Worm (Caenorhabditis elegans): ENCODE data around the gene T14G8.2.

T14G8.2 gene

ce11 chrX:12843530-12843929, 14.3 kb upstream of the T14G8.2 start (continued):
- TF ChIP-seq ttx-3 (tag; optimal IDR thresholded peaks at IDR 0.05) (no peak), rnt-1 (tag; optimal IDR thresholded peaks at IDR 0.05) (no peak), ceh-2 (tag; optimal IDR thresholded peaks at IDR 0.05) (no peak), unc-86 (tag; optimal IDR thresholded peaks at IDR 0.05) (peak; percentile 13), unc-55 (GFP tag; optimal IDR thresholded peaks at IDR 0.05) (no peak), nfya-1 (tag; optimal IDR thresholded peaks at IDR 0.05) (no peak), odd-2 (tag; optimal IDR thresholded peaks at IDR 0.05) (no peak), elt-2 (tag; optimal IDR thresholded peaks at IDR 0.05) (peak; percentile 59), T23F11.4 (GFP tag; optimal IDR thresholded peaks at IDR 0.05) (no peak), sox-2 (GFP tag; IDR thresholded peaks at IDR 0.05) (no peak), K09A11.1 (tag; optimal IDR thresholded peaks at IDR 0.05; ENCODE audit: insufficient read depth) (no peak), hlh-30 (tag; optimal IDR thresholded peaks at IDR 0.05; ENCODE audit: insufficient read depth) (peak; percentile 5), sox-4 (tag; optimal IDR thresholded peaks at IDR 0.05) (peak; percentile 9), pha-2 (tag; optimal IDR thresholded peaks at IDR 0.05) (no peak)

DNA sequence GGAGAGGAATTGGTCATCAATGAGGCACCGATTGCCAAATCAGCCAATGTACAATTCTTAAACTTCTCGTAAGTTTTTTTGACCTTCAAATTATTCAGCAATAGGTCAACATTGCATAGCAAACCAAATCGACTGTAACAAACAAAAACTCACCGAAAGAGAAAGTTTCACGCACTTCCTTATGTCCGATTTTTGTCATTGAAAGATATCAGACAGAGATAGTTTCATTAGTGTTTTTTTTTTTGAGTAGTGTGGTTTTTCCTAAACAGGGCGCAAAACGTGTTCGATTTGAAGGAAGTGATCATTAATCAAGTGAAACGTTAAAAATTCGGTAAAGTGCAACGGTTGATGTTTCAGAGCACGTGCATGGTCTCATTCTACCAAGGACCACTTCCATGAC, 13.6 kb upstream of the T14G8.2 start:
- TF ChIP-seq ceh-34 (tag; optimal IDR thresholded peaks at IDR 0.05) (no peak), ceh-14 (tag; optimal IDR thresholded peaks at IDR 0.05) (no peak), ets-4 (tag; optimal IDR thresholded peaks at IDR 0.05) (no peak), ceh-30 (tag; optimal IDR thresholded peaks at IDR 0.05) (no peak), unc-55 (GFP tag; optimal IDR thresholded peaks at IDR 0.05) (no peak), dmd-4 (tag; optimal IDR thresholded peaks at IDR 0.05; ENCODE audit: borderline replicate concordance) (no peak), hlh-6 (tag; optimal IDR thresholded peaks at IDR 0.05) (no peak), lim-6 (tag; optimal IDR thresholded peaks at IDR 0.05) (no peak), unc-86 (tag; optimal IDR thresholded peaks at IDR 0.05) (no peak), pha-4 (tag; optimal IDR thresholded peaks at IDR 0.05) (no peak), C38D4.7 (GFP tag; optimal IDR thresholded peaks at IDR 0.05) (no peak), K09A11.1 (tag; optimal IDR thresholded peaks at IDR 0.05; ENCODE audit: insufficient read depth) (no peak), sdc-2 (tag; optimal IDR thresholded peaks at IDR 0.05) (no peak), K02D7.2 (tag; optimal IDR thresholded peaks at IDR 0.05) (no peak), F13H6.1 (tag; optimal IDR thresholded peaks at IDR 0.05) (no peak), ama-1 (optimal IDR thresholded peaks at IDR 0.05) (no peak)

ce11 chrX:12846043-12846442, 11.8 kb upstream of the T14G8.2 start, which contains the start of gene C52G5.3:
Gene C52G5.3 (minus strand): TSS chrX:12846143.
- TF ChIP-seq zip-5 (tag; optimal IDR thresholded peaks at IDR 0.05) (no peak), ceh-14 (tag; optimal IDR thresholded peaks at IDR 0.05) (no peak), C08G9.2 (tag; optimal IDR thresholded peaks at IDR 0.05) (no peak), lin-11 (tag; optimal IDR thresholded peaks at IDR 0.05) (no peak), rnt-1 (tag; optimal IDR thresholded peaks at IDR 0.05) (no peak), gmeb-2 (tag; optimal IDR thresholded peaks at IDR 0.05) (no peak), fkh-6 (tag; optimal IDR thresholded peaks at IDR 0.05) (no peak), ceh-45 (GFP tag; IDR thresholded peaks at IDR 0.05) (no peak), mec-3 (tag; optimal IDR thresholded peaks at IDR 0.05; ENCODE audit: borderline replicate concordance) (no peak), hlh-8 (tag; optimal IDR thresholded peaks at IDR 0.05) (no peak), ets-4 (tag; optimal IDR thresholded peaks at IDR 0.05) (no peak), che-1 (tag; optimal IDR thresholded peaks at IDR 0.05) (no peak), tbx-7 (tag; optimal IDR thresholded peaks at IDR 0.05) (no peak), madf-2 (tag; optimal IDR thresholded peaks at IDR 0.05) (no peak), odd-2 (tag; optimal IDR thresholded peaks at IDR 0.05) (no peak), nfya-1 (tag; optimal IDR thresholded peaks at IDR 0.05) (no peak), ceh-18 (tag; optimal IDR thresholded peaks at IDR 0.05) (no peak), ceh-6 (GFP tag; optimal IDR thresholded peaks at IDR 0.05) (no peak), tbx-2 (tag; optimal IDR thresholded peaks at IDR 0.05) (no peak)
